Fruit fly (Drosophila melanogaster) whole organism, embryonic: ENCODE results near the gene FucTA.
A peak's percentile ranks its signal among the peaks of the same experiment; 100 is the strongest.

Experiments
- Abd-B ChIP-seq: fragments of 200-800 bp; sonication (Bioruptor generic); optimal IDR thresholded peaks from 2 replicates; lab custom pipeline; 2018; ENCODE audit warnings: missing biosample characterization, mild to moderate bottlenecking, missing genetic modification characterization, moderate library complexity
- CG1024 ChIP-seq: fragments of 200-800 bp; sonication (Bioruptor generic); IDR thresholded peaks from 2 replicates; pipeline ENCODE4 v1.3.6; 2022; ENCODE audit warnings: missing biosample characterization, missing genetic modification characterization
- CG12769 ChIP-seq: fragments of 200-800 bp; sonication (Bioruptor generic); optimal IDR thresholded peaks from 2 replicates; lab custom pipeline; 2019; ENCODE audit warnings: missing biosample characterization, mild to moderate bottlenecking, missing genetic modification characterization, moderate library complexity
- CG14667 ChIP-seq: fragments of 200-800 bp; sonication (Bioruptor generic); IDR thresholded peaks from 2 replicates; pipeline ENCODE4 v1.3.6; 2022; ENCODE audit warnings: missing biosample characterization, missing genetic modification characterization
- CG14710 ChIP-seq: fragments of 200-800 bp; sonication (Bioruptor generic); optimal IDR thresholded peaks from 3 replicates; lab custom pipeline; 2019; ENCODE audit warnings: missing biosample characterization, mild to moderate bottlenecking, missing genetic modification characterization, moderate library complexity
- CG15011 ChIP-seq: fragments of 200-800 bp; sonication (Bioruptor generic); optimal IDR thresholded peaks from 3 replicates; lab custom pipeline; 2018; ENCODE audit warnings: missing biosample characterization, mild to moderate bottlenecking, missing genetic modification characterization
- CG15479 ChIP-seq: fragments of 200-800 bp; sonication (Bioruptor generic); optimal IDR thresholded peaks from 3 replicates; lab custom pipeline; 2019; ENCODE audit warnings: missing biosample characterization, mild to moderate bottlenecking, missing genetic modification characterization, moderate library complexity
- CG15696 ChIP-seq: fragments of 200-800 bp; sonication (Bioruptor generic); optimal IDR thresholded peaks from 2 replicates; lab custom pipeline; 2019; ENCODE audit warnings: missing biosample characterization, mild to moderate bottlenecking, missing genetic modification characterization, moderate library complexity
- CG16813 ChIP-seq: fragments of 200-800 bp; sonication (Bioruptor generic); IDR thresholded peaks from 3 replicates; pipeline ENCODE4 v1.3.6; 2022; ENCODE audit warnings: missing biosample characterization, missing genetic modification characterization; ENCODE audit not compliant: partially characterized antibody
- CG16815 ChIP-seq: fragments of 200-800 bp; sonication (Bioruptor generic); optimal IDR thresholded peaks from 3 replicates; lab custom pipeline; 2017; ENCODE audit warnings: missing biosample characterization, mild to moderate bottlenecking, missing genetic modification characterization
- CG2116 ChIP-seq: fragments of 200-800 bp; sonication (Bioruptor generic); optimal IDR thresholded peaks from 3 replicates; lab custom pipeline; 2018; ENCODE audit warnings: missing biosample characterization, mild to moderate bottlenecking, missing genetic modification characterization
- CG2678 ChIP-seq: fragments of 200-800 bp; sonication (Bioruptor generic); optimal IDR thresholded peaks from 3 replicates; lab custom pipeline; 2019; ENCODE audit warnings: missing biosample characterization, mild to moderate bottlenecking, missing genetic modification characterization, moderate library complexity
- CG2875 ChIP-seq: fragments of 200-800 bp; sonication (Bioruptor generic); optimal IDR thresholded peaks from 2 replicates; lab custom pipeline; 2017; ENCODE audit warnings: missing biosample characterization, mild to moderate bottlenecking, missing genetic modification characterization, missing genetic modification reagents
- CG30020 ChIP-seq: fragments of 200-800 bp; optimal IDR thresholded peaks from 2 replicates; lab custom pipeline; 2019; ENCODE audit warnings: missing biosample characterization, mild to moderate bottlenecking, missing genetic modification characterization, moderate library complexity
- CG4707 ChIP-seq: fragments of 200-800 bp; sonication (Bioruptor generic); optimal IDR thresholded peaks from 2 replicates; lab custom pipeline; 2018; ENCODE audit warnings: missing biosample characterization, mild to moderate bottlenecking, missing genetic modification characterization, moderate library complexity
- CG6254 ChIP-seq: fragments of 200-800 bp; sonication (Bioruptor generic); optimal IDR thresholded peaks from 3 replicates; lab custom pipeline; 2017; ENCODE audit warnings: mild to moderate bottlenecking, missing biosample characterization, missing genetic modification reagents, missing genetic modification characterization
- CG7372 ChIP-seq: fragments of 200-800 bp; sonication (Bioruptor generic); IDR thresholded peaks from 2 replicates; pipeline ENCODE4 v1.3.6; 2022; ENCODE audit warnings: missing biosample characterization, missing genetic modification characterization
- CG7556 ChIP-seq: fragments of 200-800 bp; sonication (Bioruptor generic); optimal IDR thresholded peaks from 2 replicates; lab custom pipeline; 2017; ENCODE audit warnings: missing biosample characterization, mild to moderate bottlenecking, missing genetic modification characterization
- CG7786 ChIP-seq: fragments of 200-800 bp; sonication (Bioruptor generic); optimal IDR thresholded peaks from 2 replicates; lab custom pipeline; 2016; ENCODE audit warnings: missing biosample characterization, missing genetic modification characterization
- CG8089 ChIP-seq: fragments of 200-800 bp; sonication (Bioruptor generic); optimal IDR thresholded peaks from 3 replicates; lab custom pipeline; 2016; ENCODE audit warnings: missing biosample characterization, missing genetic modification characterization
- CG8924 ChIP-seq: fragments of 200-800 bp; optimal IDR thresholded peaks from 3 replicates; lab custom pipeline; 2019; ENCODE audit warnings: missing biosample characterization, mild to moderate bottlenecking, missing genetic modification characterization, moderate library complexity
- CHES-1-like ChIP-seq: fragments of 200-800 bp; sonication (Bioruptor generic); optimal IDR thresholded peaks from 2 replicates; lab custom pipeline; 2016; ENCODE audit warnings: missing biosample characterization, missing genetic modification characterization
- Dek ChIP-seq: fragments of 200-800 bp; sonication (Bioruptor generic); optimal IDR thresholded peaks from 3 replicates; lab custom pipeline; 2019; ENCODE audit warnings: missing biosample characterization, mild to moderate bottlenecking, missing genetic modification characterization, moderate library complexity
- Dip3 ChIP-seq: fragments of 200-800 bp; sonication (Bioruptor generic); optimal IDR thresholded peaks from 3 replicates; lab custom pipeline; 2016; ENCODE audit warnings: missing biosample characterization, missing genetic modification characterization
- E2f1 ChIP-seq: fragments of 200-800 bp; sonication (Bioruptor generic); IDR thresholded peaks from 2 replicates; pipeline ENCODE4 v1.3.6; 2022; ENCODE audit warnings: missing biosample characterization, missing genetic modification characterization
- Elba2 ChIP-seq: fragments of 200-800 bp; sonication (Bioruptor generic); optimal IDR thresholded peaks from 3 replicates; lab custom pipeline; 2016; ENCODE audit warnings: missing biosample characterization, missing genetic modification characterization
- Fer2 ChIP-seq: fragments of 200-800 bp; sonication (Bioruptor generic); optimal IDR thresholded peaks from 2 replicates; lab custom pipeline; 2018; ENCODE audit warnings: missing biosample characterization, mild to moderate bottlenecking, missing genetic modification characterization, moderate library complexity
- Hr78 ChIP-seq, 2 experiments: fragments of 200-800 bp in 1 of 2; fragments of >200 bp in 1 of 2; sonication (Bioruptor generic) in 1 of 2; optimal IDR thresholded peaks; 2 replicates each; lab custom pipeline; 2017 to 2019; ENCODE audit warnings: missing biosample characterization in 2 of 2, missing genetic modification characterization in 2 of 2, mild to moderate bottlenecking in 1 of 2, moderate library complexity in 1 of 2
- Kr ChIP-seq: fragments of 200-800 bp; sonication (Bioruptor generic); optimal IDR thresholded peaks from 2 replicates; lab custom pipeline; 2017; ENCODE audit warnings: missing biosample characterization, mild to moderate bottlenecking, missing genetic modification characterization
- MESR4 ChIP-seq: fragments of 200-800 bp; sonication (Bioruptor generic); optimal IDR thresholded peaks from 2 replicates; lab custom pipeline; 2018; ENCODE audit warnings: missing biosample characterization, mild to moderate bottlenecking, missing genetic modification characterization, moderate library complexity
- Myb ChIP-seq: fragments of 200-800 bp; sonication (Bioruptor generic); optimal IDR thresholded peaks from 2 replicates; lab custom pipeline; 2016; ENCODE audit warnings: missing biosample characterization, missing genetic modification characterization
- Ptx1 ChIP-seq: fragments of 200-800 bp; sonication (Bioruptor generic); IDR thresholded peaks from 2 replicates; pipeline ENCODE4 v1.3.6; 2022; ENCODE audit warnings: missing biosample characterization, missing genetic modification characterization
- Taf1 ChIP-seq: fragments of 200-800 bp; sonication (Bioruptor generic); IDR thresholded peaks from 2 replicates; pipeline ENCODE4 v1.3.6; 2022; ENCODE audit warnings: missing biosample characterization, missing genetic modification characterization
- Xbp1 ChIP-seq: fragments of 200-800 bp; sonication (Bioruptor generic); optimal IDR thresholded peaks from 3 replicates; lab custom pipeline; 2016; ENCODE audit warnings: missing biosample characterization, mild to moderate bottlenecking, missing genetic modification characterization
- ab ChIP-seq: fragments of 200-800 bp; sonication (Bioruptor generic); optimal IDR thresholded peaks from 2 replicates; lab custom pipeline; 2016; ENCODE audit warnings: missing biosample characterization, missing genetic modification characterization
- al ChIP-seq: fragments of 200-800 bp; sonication (Bioruptor generic); IDR thresholded peaks from 2 replicates; pipeline ENCODE4 v1.3.6; 2022; ENCODE audit warnings: missing biosample characterization, missing genetic modification characterization
- ash1 ChIP-seq: fragments of 200-800 bp; sonication (Bioruptor generic); optimal IDR thresholded peaks from 2 replicates; lab custom pipeline; 2018; ENCODE audit warnings: missing biosample characterization, mild to moderate bottlenecking, missing genetic modification characterization
- chif ChIP-seq, 2 experiments: fragments of 200-800 bp; sonication (Bioruptor generic); optimal IDR thresholded peaks; 3 replicates each; lab custom pipeline; 2016; ENCODE audit warnings: missing biosample characterization in 2 of 2, missing genetic modification characterization in 2 of 2
- en ChIP-seq: fragments of 200-800 bp; sonication (Bioruptor generic); optimal IDR thresholded peaks from 2 replicates; lab custom pipeline; 2016; ENCODE audit warnings: missing biosample characterization, missing genetic modification characterization
- ewg ChIP-seq: fragments of 200-800 bp; sonication (Bioruptor generic); optimal IDR thresholded peaks from 3 replicates; lab custom pipeline; 2017; ENCODE audit warnings: mild to moderate bottlenecking, missing biosample characterization, missing genetic modification reagents, missing genetic modification characterization
- fd102C ChIP-seq: fragments of 200-800 bp; sonication (Bioruptor generic); optimal IDR thresholded peaks from 2 replicates; lab custom pipeline; 2018; ENCODE audit warnings: missing biosample characterization, mild to moderate bottlenecking, missing genetic modification characterization, moderate library complexity
- fru ChIP-seq: fragments of >200 bp; optimal IDR thresholded peaks from 2 replicates; lab custom pipeline; 2017
- ftz-f1 ChIP-seq: fragments of 200-800 bp; sonication (Bioruptor generic); optimal IDR thresholded peaks from 2 replicates; lab custom pipeline; 2016; ENCODE audit warnings: missing biosample characterization, missing genetic modification characterization
- hb ChIP-seq: fragments of 200-800 bp; sonication (Bioruptor generic); IDR thresholded peaks from 3 replicates; pipeline ENCODE4 v1.3.6; 2022; ENCODE audit warnings: missing biosample characterization, missing genetic modification characterization; ENCODE audit not compliant: partially characterized antibody
- org-1 ChIP-seq: fragments of 200-800 bp; sonication (Bioruptor generic); optimal IDR thresholded peaks from 2 replicates; lab custom pipeline; 2017; ENCODE audit warnings: missing biosample characterization, missing genetic modification characterization
- otp ChIP-seq: fragments of 200-800 bp; sonication (Bioruptor generic); IDR thresholded peaks from 3 replicates; pipeline ENCODE4, ENCODE4 v1.3.6; 2022; ENCODE audit warnings: missing biosample characterization, missing genetic modification characterization
- rib ChIP-seq: fragments of 200-800 bp; sonication (Bioruptor generic); IDR thresholded peaks from 2 replicates; pipeline ENCODE4 v1.3.6; 2022; ENCODE audit warnings: missing biosample characterization, missing genetic modification characterization
- salm ChIP-seq: fragments of 200-800 bp; sonication (Bioruptor generic); optimal IDR thresholded peaks from 2 replicates; lab custom pipeline; 2018; ENCODE audit warnings: missing biosample characterization, mild to moderate bottlenecking, missing genetic modification characterization
- shn ChIP-seq: fragments of 200-800 bp; sonication (Bioruptor generic); optimal IDR thresholded peaks from 3 replicates; lab custom pipeline; 2016; ENCODE audit warnings: missing biosample characterization, missing genetic modification characterization
- sima ChIP-seq: fragments of 200-800 bp; sonication (Bioruptor generic); optimal IDR thresholded peaks from 2 replicates; lab custom pipeline; 2016; ENCODE audit warnings: missing biosample characterization, missing genetic modification characterization
- sqz ChIP-seq: fragments of 200-800 bp; sonication (Bioruptor generic); optimal IDR thresholded peaks from 3 replicates; lab custom pipeline; 2018; ENCODE audit warnings: missing biosample characterization, mild to moderate bottlenecking, missing genetic modification characterization
- sug ChIP-seq: fragments of 200-800 bp; optimal IDR thresholded peaks from 2 replicates; lab custom pipeline; 2019; ENCODE audit warnings: missing biosample characterization, mild to moderate bottlenecking, missing genetic modification characterization, moderate library complexity

The FucTA gene

dm6 chr3L:15161549-15161948 is 14.6 kb downstream of the FucTA start, which contains the start of gene CG6878 (continued):
- TF ChIP-seq CG30020 (tag; lab: Kevin White, UChicago) (no peak), CHES-1-like (GFP tag; lab: Kevin White, UChicago) (peak; percentile 8), Hr78 (GFP tag; optimal IDR thresholded peaks at IDR 0.05; lab: Kevin White, UChicago) (no peak), chif (GFP tag; optimal IDR thresholded peaks at IDR 0.05; lab: Kevin White, UChicago) (no peak), fru (lab: Kevin White, UChicago) (no peak), Myb (GFP tag; lab: Kevin White, UChicago) (no peak), CG8924 (tag; lab: Kevin White, UChicago) (no peak), sug (tag; lab: Kevin White, UChicago) (peak; percentile 55), Dip3 (GFP tag; lab: Kevin White, UChicago) (no peak), CG14667 (GFP tag; lab: Robert Waterston, UW) (no peak), CG6254 (no peak), shn (no peak), CG16813 (GFP tag; lab: Robert Waterston, UW) (peak; percentile 37; the same call in 1 of the 3 replicates), Fer2 (tag; lab: Kevin White, UChicago) (no peak), Dek (peak; percentile 39), CG4707 (GFP tag; lab: Kevin White, UChicago) (no peak), CG16815 (no peak), org-1 (GFP tag; lab: Kevin White, UChicago) (no peak), al (GFP tag; lab: Robert Waterston, UW) (no peak), sqz (GFP tag; lab: Kevin White, UChicago) (no peak), CG2678 (tag; lab: Kevin White, UChicago) (no peak), ftz-f1 (GFP tag; lab: Kevin White, UChicago) (no peak), Ptx1 (GFP tag; lab: Robert Waterston, UW) (no peak), hb (GFP tag; lab: Robert Waterston, UW) (no peak), Xbp1 (peak; percentile 24), en (GFP tag; lab: Kevin White, UChicago) (no peak), salm (tag; lab: Kevin White, UChicago) (no peak), Kr (no peak), CG15011 (GFP tag; lab: Kevin White, UChicago) (no peak), MESR4 (GFP tag; lab: Kevin White, UChicago) (peak; percentile 79), CG7556 (no peak), CG12769 (tag; lab: Kevin White, UChicago) (no peak), Abd-B (GFP tag; lab: Kevin White, UChicago) (no peak), rib (GFP tag; lab: Robert Waterston, UW) (no peak), CG1024 (GFP tag; lab: Robert Waterston, UW) (no peak), ash1 (no peak), CG7786 (GFP tag; lab: Kevin White, UChicago) (no peak), Taf1 (GFP tag; lab: Robert Waterston, UW) (no peak), CG2875 (GFP tag; lab: Kevin White, UChicago) (no peak), otp (peak; percentile 25; the same call in 1 of the 3 replicates), CG2116 (GFP tag; lab: Kevin White, UChicago) (peak; percentile 42), fd102C (GFP tag; lab: Kevin White, UChicago) (no peak), E2f1 (no peak), CG14710 (tag; lab: Kevin White, UChicago) (peak; percentile 53), sima (GFP tag; lab: Kevin White, UChicago) (no peak), CG15479 (GFP tag; lab: Kevin White, UChicago) (no peak), ab (GFP tag; lab: Kevin White, UChicago) (no peak), CG8089 (GFP tag; lab: Kevin White, UChicago) (no peak), CG7372 (GFP tag; lab: Robert Waterston, UW) (no peak), CG15696 (tag; lab: Kevin White, UChicago) (peak; percentile 13), Elba2 (GFP tag; lab: Kevin White, UChicago) (no peak), ewg (GFP tag; lab: Kevin White, UChicago) (no peak)
